Fruit fly (Drosophila melanogaster) whole organism, prepupa: ENCODE data around the gene mRpL39.

Experiments
- CG10631 ChIP-seq: fragments of 200-800 bp; sonication (Bioruptor generic); optimal IDR thresholded peaks from 2 replicates; lab custom pipeline; 2016; ENCODE audit warnings: missing biosample characterization, missing genetic modification characterization
- CG10669 ChIP-seq: fragments of 200-800 bp; sonication (Bioruptor generic); optimal IDR thresholded peaks from 3 replicates; lab custom pipeline; 2018; ENCODE audit warnings: missing biosample characterization, mild to moderate bottlenecking, missing genetic modification characterization, moderate library complexity
- CG11294 ChIP-seq: fragments of 200-800 bp; sonication (Bioruptor generic); IDR thresholded peaks from 2 replicates; pipeline ENCODE4 v1.3.6; 2022; ENCODE audit warnings: missing biosample characterization, missing genetic modification characterization
- CG15336 ChIP-seq: fragments of 200-800 bp; sonication (Bioruptor generic); IDR thresholded peaks from 2 replicates; pipeline ENCODE4 v1.3.6; 2022; ENCODE audit warnings: missing biosample characterization, missing genetic modification characterization
- CG1621 ChIP-seq: fragments of 200-800 bp; sonication (Bioruptor generic); optimal IDR thresholded peaks from 3 replicates; lab custom pipeline; 2018; ENCODE audit warnings: missing biosample characterization, mild to moderate bottlenecking, missing genetic modification characterization
- CG3032 ChIP-seq: fragments of 200-800 bp; optimal IDR thresholded peaks from 2 replicates; lab custom pipeline; 2019; ENCODE audit warnings: missing biosample characterization, mild to moderate bottlenecking, missing genetic modification characterization, moderate library complexity
- CG31627 ChIP-seq: fragments of 200-800 bp; sonication (Bioruptor generic); optimal IDR thresholded peaks from 3 replicates; lab custom pipeline; 2016; ENCODE audit warnings: missing biosample characterization, missing genetic modification characterization
- CG32006 ChIP-seq: fragments of 200-800 bp; sonication (Bioruptor generic); optimal IDR thresholded peaks from 3 replicates; lab custom pipeline; 2017; ENCODE audit warnings: missing biosample characterization, mild to moderate bottlenecking, missing genetic modification characterization
- CG34406 ChIP-seq: fragments of 200-800 bp; sonication (Bioruptor generic); optimal IDR thresholded peaks from 3 replicates; lab custom pipeline; 2016; ENCODE audit warnings: missing biosample characterization, missing genetic modification characterization
- CG3919 ChIP-seq: fragments of 200-800 bp; sonication (Bioruptor generic); optimal IDR thresholded peaks from 3 replicates; lab custom pipeline; 2016; ENCODE audit warnings: missing biosample characterization, missing genetic modification characterization
- CG4318 ChIP-seq: fragments of 200-800 bp; sonication (Bioruptor generic); optimal IDR thresholded peaks from 3 replicates; lab custom pipeline; 2017; ENCODE audit warnings: missing biosample characterization, mild to moderate bottlenecking, missing genetic modification characterization
- CG6163 ChIP-seq: fragments of 200-800 bp; sonication (Bioruptor generic); IDR thresholded peaks from 3 replicates; pipeline ENCODE4 v1.3.6; 2022; ENCODE audit warnings: missing biosample characterization, missing genetic modification characterization
- CG6792 ChIP-seq: fragments of 200-800 bp; sonication (Bioruptor generic); optimal IDR thresholded peaks from 3 replicates; lab custom pipeline; 2016; ENCODE audit warnings: missing biosample characterization, missing genetic modification characterization
- CG6808 ChIP-seq: fragments of 200-800 bp; sonication (Bioruptor generic); optimal IDR thresholded peaks from 3 replicates; lab custom pipeline; 2017; ENCODE audit warnings: missing biosample characterization, missing genetic modification characterization, mild to moderate bottlenecking, moderate library complexity, missing genetic modification reagents
- CG6854 ChIP-seq: fragments of 200-800 bp; sonication (Bioruptor generic); optimal IDR thresholded peaks from 2 replicates; lab custom pipeline; 2017; ENCODE audit warnings: missing biosample characterization, mild to moderate bottlenecking, missing genetic modification characterization
- CG7368 ChIP-seq: fragments of 200-800 bp; sonication (Bioruptor generic); optimal IDR thresholded peaks from 3 replicates; lab custom pipeline; 2016; ENCODE audit warnings: missing biosample characterization, missing genetic modification characterization
- CG8119 ChIP-seq: fragments of 200-800 bp; sonication (Bioruptor generic); IDR thresholded peaks from 3 replicates; pipeline ENCODE4 v1.3.6; 2022; ENCODE audit warnings: missing biosample characterization, missing genetic modification characterization
- CG8319 ChIP-seq: fragments of 200-800 bp; sonication (Bioruptor generic); optimal IDR thresholded peaks from 3 replicates; lab custom pipeline; 2016; ENCODE audit warnings: missing biosample characterization, missing genetic modification characterization
- CG9139 ChIP-seq: fragments of 200-800 bp; sonication (Bioruptor generic); optimal IDR thresholded peaks from 3 replicates; lab custom pipeline; 2017; ENCODE audit warnings: missing biosample characterization, mild to moderate bottlenecking, missing genetic modification characterization
- Eip75B ChIP-seq: fragments of 200-800 bp; sonication (Bioruptor generic); optimal IDR thresholded peaks from 3 replicates; lab custom pipeline; 2016; ENCODE audit warnings: missing biosample characterization, missing genetic modification characterization
- Eip78C ChIP-seq: fragments of 200-800 bp; sonication (Bioruptor generic); peaks from one replicate; lab custom pipeline; 2016; ENCODE audit warnings: missing biosample characterization, missing genetic modification characterization
- Eip93F ChIP-seq: fragments of 200-800 bp; sonication (Bioruptor generic); optimal IDR thresholded peaks from 2 replicates; lab custom pipeline; 2016; ENCODE audit warnings: missing biosample characterization, mild to moderate bottlenecking, missing genetic modification characterization
- Ets21C ChIP-seq: fragments of 200-800 bp; sonication (Bioruptor generic); optimal IDR thresholded peaks from 3 replicates; lab custom pipeline; 2016; ENCODE audit warnings: missing biosample characterization, missing genetic modification characterization
- Ets96B ChIP-seq: fragments of 200-800 bp; optimal IDR thresholded peaks from 2 replicates; lab custom pipeline; 2019; ENCODE audit warnings: missing biosample characterization, mild to moderate bottlenecking, missing genetic modification characterization, moderate library complexity
- Gug ChIP-seq: fragments of 200-800 bp; sonication (Bioruptor generic); IDR thresholded peaks from 2 replicates; pipeline ENCODE4 v1.3.6; 2022; ENCODE audit warnings: missing biosample characterization, missing genetic modification characterization
- Hr38 ChIP-seq: sonication (Bioruptor generic); optimal IDR thresholded peaks from 2 replicates; lab custom pipeline; 2016; ENCODE audit warnings: missing biosample characterization, missing genetic modification characterization
- Hr4 ChIP-seq: fragments of 200-800 bp; sonication (Bioruptor generic); optimal IDR thresholded peaks from 3 replicates; lab custom pipeline; 2016; ENCODE audit warnings: missing biosample characterization, missing genetic modification characterization
- Met ChIP-seq: fragments of 200-800 bp; sonication (Bioruptor generic); optimal IDR thresholded peaks from 3 replicates; lab custom pipeline; 2016; ENCODE audit warnings: missing biosample characterization, missing genetic modification characterization
- OdsH ChIP-seq: fragments of 200-800 bp; sonication (Bioruptor generic); optimal IDR thresholded peaks from 3 replicates; lab custom pipeline; 2016; ENCODE audit warnings: missing biosample characterization, missing genetic modification characterization
- Smox ChIP-seq: fragments of 200-800 bp; sonication (Bioruptor generic); optimal IDR thresholded peaks from 3 replicates; lab custom pipeline; 2016; ENCODE audit warnings: missing biosample characterization, missing genetic modification characterization
- Sox102F ChIP-seq: fragments of 200-800 bp; sonication (Bioruptor generic); optimal IDR thresholded peaks from 2 replicates; lab custom pipeline; 2016; ENCODE audit warnings: missing biosample characterization, mild to moderate bottlenecking, missing genetic modification characterization
- Sox14 ChIP-seq: fragments of 200-800 bp; sonication (Bioruptor generic); optimal IDR thresholded peaks from 3 replicates; lab custom pipeline; 2016; ENCODE audit warnings: missing biosample characterization, missing genetic modification characterization
- achi ChIP-seq: fragments of 200-800 bp; sonication (Bioruptor generic); optimal IDR thresholded peaks from 3 replicates; lab custom pipeline; 2016; ENCODE audit warnings: missing biosample characterization, missing genetic modification characterization
- acj6 ChIP-seq: fragments of 200-800 bp; sonication (Bioruptor generic); optimal IDR thresholded peaks from 3 replicates; lab custom pipeline; 2016; ENCODE audit warnings: missing biosample characterization, missing genetic modification characterization
- cyc ChIP-seq: fragments of 200-800 bp; sonication (Bioruptor generic); optimal IDR thresholded peaks from 3 replicates; lab custom pipeline; 2016; ENCODE audit warnings: missing biosample characterization, missing genetic modification characterization
- dsx ChIP-seq: fragments of 200-800 bp; optimal IDR thresholded peaks from 3 replicates; lab custom pipeline; 2019; ENCODE audit warnings: missing biosample characterization, mild to moderate bottlenecking, missing genetic modification characterization, moderate library complexity; ENCODE audit not compliant: poor library complexity, severe bottlenecking
- eg ChIP-seq: fragments of 200-800 bp; sonication (Bioruptor generic); IDR thresholded peaks from 3 replicates; pipeline ENCODE4 v1.3.6; 2022; ENCODE audit warnings: missing biosample characterization, missing genetic modification characterization
- esn ChIP-seq: fragments of 200-800 bp; sonication (Bioruptor generic); optimal IDR thresholded peaks from 2 replicates; lab custom pipeline; 2016; ENCODE audit warnings: missing biosample characterization, mild to moderate bottlenecking, missing genetic modification characterization, moderate library complexity
- fd59A ChIP-seq: fragments of 200-800 bp; sonication (Bioruptor generic); optimal IDR thresholded peaks from 2 replicates; lab custom pipeline; 2017; ENCODE audit warnings: missing biosample characterization, mild to moderate bottlenecking, missing genetic modification characterization, missing genetic modification reagents
- fd85E ChIP-seq: fragments of 200-800 bp; sonication (Bioruptor generic); optimal IDR thresholded peaks from 3 replicates; lab custom pipeline; 2016; ENCODE audit warnings: missing biosample characterization, missing genetic modification characterization
- fkh ChIP-seq: fragments of 200-800 bp; sonication (Bioruptor generic); optimal IDR thresholded peaks from 3 replicates; lab custom pipeline; 2017; ENCODE audit warnings: missing biosample characterization, mild to moderate bottlenecking, missing genetic modification characterization, moderate library complexity
- net ChIP-seq: fragments of 200-800 bp; sonication (Bioruptor generic); optimal IDR thresholded peaks from 3 replicates; lab custom pipeline; 2016; ENCODE audit warnings: missing biosample characterization, missing genetic modification characterization
- pdm3 ChIP-seq: fragments of 200-800 bp; sonication (Bioruptor generic); optimal IDR thresholded peaks from 3 replicates; lab custom pipeline; 2016; ENCODE audit warnings: missing biosample characterization, missing genetic modification characterization
- salr ChIP-seq, 2 experiments: fragments of 200-800 bp; sonication (Bioruptor generic); optimal IDR thresholded peaks; 3 replicates each; lab custom pipeline; 2016 to 2018; ENCODE audit warnings: missing biosample characterization in 2 of 2, missing genetic modification characterization in 2 of 2, mild to moderate bottlenecking in 1 of 2
- spab ChIP-seq: fragments of 200-800 bp; sonication (Bioruptor generic); optimal IDR thresholded peaks from 2 replicates; lab custom pipeline; 2017; ENCODE audit warnings: missing biosample characterization, mild to moderate bottlenecking, missing genetic modification characterization, missing genetic modification reagents
- svp ChIP-seq: fragments of 200-800 bp; sonication (Bioruptor generic); peaks from one replicate; lab custom pipeline; 2016; ENCODE audit warnings: missing biosample characterization, missing genetic modification characterization
- topi ChIP-seq: fragments of 200-800 bp; sonication (Bioruptor generic); optimal IDR thresholded peaks from 3 replicates; lab custom pipeline; 2016; ENCODE audit warnings: missing biosample characterization, missing genetic modification characterization
- vri ChIP-seq: fragments of 200-800 bp; sonication (Bioruptor generic); optimal IDR thresholded peaks from 3 replicates; lab custom pipeline; 2016; ENCODE audit warnings: missing biosample characterization, mild to moderate bottlenecking, missing genetic modification characterization

Gene mRpL39

DNA sequence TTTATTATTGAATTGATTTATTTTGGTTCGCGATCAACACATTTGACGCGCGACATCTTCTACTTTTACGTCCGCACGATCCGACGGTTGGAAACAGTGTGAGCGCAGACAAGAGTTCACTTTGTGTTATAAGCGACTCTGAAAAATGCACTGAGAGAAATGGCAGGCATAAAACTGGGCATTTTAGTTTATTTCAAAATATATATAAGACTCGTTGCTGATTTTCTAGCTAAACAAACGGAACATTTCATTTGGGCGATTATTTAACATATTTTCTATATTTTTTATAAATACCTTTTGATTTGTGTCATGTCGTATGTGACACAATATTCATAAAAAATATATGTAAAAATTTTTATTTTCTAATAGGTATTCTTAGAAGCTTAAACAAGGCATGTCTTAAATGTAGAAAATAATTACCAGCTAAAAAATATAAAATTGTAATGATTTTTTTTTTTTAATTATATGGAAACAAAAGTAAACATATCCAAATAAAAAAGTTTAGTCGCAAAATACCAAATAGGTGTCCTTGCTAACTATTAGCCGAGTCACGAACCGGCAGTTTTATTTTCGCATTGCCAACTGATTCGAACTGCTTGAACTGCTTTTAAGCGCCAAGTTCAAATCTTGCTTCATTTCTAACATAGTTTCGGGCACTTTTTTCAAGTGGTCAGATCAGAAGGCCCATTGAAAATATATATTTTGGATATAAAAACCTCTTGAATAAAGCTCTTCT lies 14.7 kb upstream of the mRpL39 start, which contains the start of gene Reck (continued):
- TF ChIP-seq esn (GFP tag; lab: Kevin White, UChicago) (peak; percentile 87), CG3919 (GFP tag; lab: Kevin White, UChicago) (peak; percentile 93), CG6808 (GFP tag; lab: Kevin White, UChicago) (peak; percentile 82), OdsH (peak; percentile 93), CG8119 (GFP tag; lab: Robert Waterston, UW) (peak; percentile 96), CG7368 (GFP tag; lab: Kevin White, UChicago) (peak; percentile 85), Sox102F (GFP tag; lab: Kevin White, UChicago) (peak; percentile 81), achi (GFP tag; lab: Kevin White, UChicago) (peak; percentile 91), CG34406 (GFP tag; lab: Kevin White, UChicago) (peak; percentile 83)
- TF ChIP-seq, all 60 proteins: peak for 58

DNA sequence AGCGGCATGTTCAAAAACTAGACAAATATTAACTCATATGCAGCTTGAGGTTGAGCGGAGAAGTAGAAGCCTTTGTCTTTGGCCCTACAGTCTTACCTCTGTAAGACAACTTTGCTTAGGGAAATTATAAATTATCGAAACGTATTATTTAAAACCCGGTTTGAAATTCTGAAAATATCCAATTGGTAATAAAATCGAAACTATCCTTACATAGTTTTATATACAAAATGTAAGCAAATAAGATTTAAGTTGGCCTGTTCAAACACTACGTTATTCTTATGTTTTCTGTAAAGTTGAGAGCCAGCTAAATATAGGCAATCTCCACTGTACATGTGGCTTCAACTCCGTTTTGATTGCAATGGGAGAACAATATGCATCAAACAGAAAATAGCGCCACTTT lies 13.8 kb upstream of the mRpL39 start:
- TF ChIP-seq pdm3 (peak; percentile 39), CG8119 (GFP tag; lab: Robert Waterston, UW) (peak; percentile 52; the same call in 2 of the 3 replicates), Ets21C (GFP tag; lab: Kevin White, UChicago) (no peak), fd85E (GFP tag; lab: Kevin White, UChicago) (no peak), CG4318 (GFP tag; lab: Kevin White, UChicago) (peak; percentile 15), CG31627 (GFP tag; lab: Kevin White, UChicago) (no peak), acj6 (GFP tag; lab: Kevin White, UChicago) (peak; percentile 39), CG10669 (GFP tag; lab: Kevin White, UChicago) (peak; percentile 61), spab (GFP tag; lab: Kevin White, UChicago) (peak; percentile 24), Met (GFP tag; lab: Kevin White, UChicago) (peak; percentile 3), CG15336 (peak; percentile 26; the same call in 1 of the 2 replicates), CG6854 (no peak), Smox (GFP tag; lab: Kevin White, UChicago) (no peak), dsx (GFP tag; lab: Kevin White, UChicago) (peak; percentile 50), eg (GFP tag; lab: Robert Waterston, UW) (0 out of 3 replicates have a peak, but pooled peaks have one; percentile 28), Sox14 (peak; percentile 40), CG1621 (tag; lab: Kevin White, UChicago) (peak; percentile 47), Gug (GFP tag; lab: Robert Waterston, UW) (no peak), fd59A (GFP tag; lab: Kevin White, UChicago) (peak; percentile 21), Eip75B (GFP tag; lab: Kevin White, UChicago) (peak; percentile 13), Eip78C (GFP tag; lab: Kevin White, UChicago) (peak; percentile 75), Ets96B (peak; percentile 67), salr (GFP tag; optimal IDR thresholded peaks at IDR 0.05; lab: Kevin White, UChicago) (peak in 1 of 2 experiments; percentile 31), CG6163 (GFP tag; lab: Robert Waterston, UW) (no peak), Eip93F (GFP tag; lab: Kevin White, UChicago) (no peak), vri (no peak), CG32006 (peak; percentile 60), svp (peak; percentile 51), Hr38 (GFP tag; lab: Kevin White, UChicago) (no peak), OdsH (peak; percentile 12), CG8319 (GFP tag; lab: Kevin White, UChicago) (no peak), esn (GFP tag; lab: Kevin White, UChicago) (no peak), CG6792 (no peak), Hr4 (GFP tag; lab: Kevin White, UChicago) (peak; percentile 41), CG11294 (GFP tag; lab: Robert Waterston, UW) (no peak), cyc (GFP tag; lab: Kevin White, UChicago) (peak; percentile 2), fkh (no peak), topi (peak; percentile 3), CG10631 (GFP tag; lab: Kevin White, UChicago) (peak; percentile 35), net (no peak), CG9139 (no peak), achi (GFP tag; lab: Kevin White, UChicago) (peak; percentile 42), CG3032 (tag; lab: Kevin White, UChicago) (peak; percentile 64)
